Fruit fly (Drosophila melanogaster) whole organism, larva: ENCODE measurements around the gene eco.

Experiments used
- noc ChIP-seq: fragments of 200-800 bp; sonication (Bioruptor generic); optimal IDR thresholded peaks from 3 replicates; lab custom pipeline; 2019; ENCODE audit warnings: missing biosample characterization, mild to moderate bottlenecking, missing genetic modification characterization, moderate library complexity

The eco gene

DNA sequence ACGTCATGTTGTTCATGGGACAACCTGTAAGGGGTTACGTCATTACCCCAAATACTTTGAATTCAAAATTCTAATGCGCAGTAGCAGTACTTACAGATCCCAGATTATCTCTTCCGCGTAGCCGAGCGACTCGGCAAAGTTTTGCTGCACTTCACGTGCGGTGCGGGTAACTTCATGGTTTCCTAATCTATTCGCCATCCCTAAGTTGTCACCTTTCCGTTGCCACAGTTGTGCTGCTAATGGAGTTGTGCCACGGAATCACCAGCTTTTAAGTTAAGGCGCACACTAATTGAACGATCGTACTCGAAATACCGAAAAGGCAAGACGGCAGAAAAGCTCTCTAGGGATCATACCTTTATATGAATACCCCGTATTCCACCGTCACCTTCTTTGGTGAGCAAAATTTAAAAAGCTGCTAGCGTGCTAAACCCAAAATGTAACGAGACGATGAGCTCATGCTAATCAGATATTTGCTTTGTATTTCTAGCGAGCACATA, 20.7 kb upstream of the eco start, which contains the start of gene pst:
Gene pst (minus strand): TSS at position 437 of the 497 bp plus-strand sequence.
- TF ChIP-seq noc (tag; lab: Kevin White, UChicago), result no peak

DNA sequence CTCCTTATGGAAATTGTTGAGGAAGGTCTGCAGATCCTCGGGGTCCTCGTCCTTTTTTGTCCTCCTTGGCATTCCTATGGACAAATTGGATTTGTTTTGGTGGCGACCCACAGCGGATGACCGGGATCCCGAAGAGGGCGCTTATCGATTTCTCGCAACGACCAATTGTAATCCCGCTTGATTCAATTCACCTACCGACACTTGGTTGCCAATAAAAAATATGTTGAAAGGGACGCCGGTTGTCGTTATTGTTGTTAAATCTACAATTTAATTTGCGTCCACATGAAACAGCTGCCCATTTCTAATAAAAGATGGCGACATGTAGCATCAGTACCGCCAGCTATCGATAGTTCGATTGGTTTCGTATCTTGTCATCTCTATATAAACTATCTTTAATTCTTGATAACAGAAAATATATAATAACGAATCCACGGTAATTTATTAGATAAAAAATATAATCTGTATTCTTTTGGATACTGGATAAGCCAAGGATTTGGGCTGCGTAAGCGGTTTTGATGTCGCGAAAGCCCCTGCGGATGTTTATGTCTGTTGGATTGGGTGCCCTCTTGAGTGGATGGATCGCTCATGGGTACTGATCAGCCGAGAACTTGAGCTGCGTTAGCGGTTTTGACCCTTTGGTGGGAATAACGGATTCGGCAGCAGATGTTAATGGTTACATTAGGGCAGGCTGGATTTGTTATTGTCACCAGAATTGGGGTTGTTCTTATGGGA, 17.4 kb upstream of the eco start, which contains the start of gene CTCF:
Gene CTCF (minus strand): TSS at position 328 of the 732 bp plus-strand sequence.
- TF ChIP-seq noc (tag; lab: Kevin White, UChicago), result peak; percentile 10

dm6 chr3L:7349311-7349710, 10.2 kb upstream of the eco start:
- peak; percentile 45 for TF ChIP-seq noc (tag; lab: Kevin White, UChicago)

- peak; percentile 33 for TF ChIP-seq noc (tag; lab: Kevin White, UChicago)
These were observed 9.0 kb upstream of the eco start, which contains the start of the genes Srp19 and qm for dm6 chr3L:7347984-7348631. Gene Srp19, minus strand, starts transcription at chr3L:7348034. Gene qm, plus strand, starts transcription at chr3L:7348313.

DNA sequence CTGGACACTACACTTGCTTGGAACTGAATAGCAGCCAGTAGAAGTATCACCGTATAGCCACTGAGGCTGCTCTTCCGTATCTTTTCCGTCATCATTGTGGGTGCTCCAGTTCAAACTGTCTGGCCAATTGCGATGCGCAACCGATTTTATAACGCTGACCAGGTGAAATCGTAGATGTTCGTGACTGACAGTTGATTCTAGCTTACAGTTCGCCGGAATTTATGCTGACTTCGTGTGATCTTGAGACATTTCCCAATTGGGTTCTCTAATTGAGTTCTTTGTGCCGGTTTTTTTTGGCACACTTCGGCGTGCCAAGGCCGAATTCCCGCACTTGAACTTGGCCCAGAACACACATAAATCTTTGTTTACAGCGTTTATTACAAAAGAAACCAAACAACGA, 7.8 kb upstream of the eco start, which contains the start of gene CG14834:
Gene CG14834 (minus strand): TSS at position 173 of the 400 bp plus-strand sequence.
- no peak for TF ChIP-seq noc (tag; lab: Kevin White, UChicago)

DNA sequence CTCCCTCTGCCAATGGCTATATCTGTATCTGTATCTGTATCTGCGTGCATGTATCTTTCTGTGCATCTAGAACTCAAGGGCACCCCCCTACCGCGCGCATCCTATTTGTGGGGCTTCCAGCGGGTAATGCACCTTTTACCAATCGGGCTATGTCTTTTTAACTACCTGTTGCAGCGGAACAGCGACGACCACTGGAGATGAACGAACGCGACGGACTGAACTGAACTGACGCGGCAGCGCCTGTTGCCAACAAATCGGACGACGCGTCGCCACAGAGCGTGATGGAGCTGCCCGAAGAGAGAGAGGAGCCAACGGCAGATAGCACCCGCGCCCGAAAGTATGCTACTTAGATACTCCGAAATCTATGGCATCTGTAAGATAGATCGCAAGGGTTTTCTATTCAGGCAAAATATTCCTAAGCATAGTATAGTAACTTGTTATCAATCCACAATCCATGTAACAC, 5.9 kb upstream of the eco start, which contains the start of gene Cln7:
Gene Cln7 (minus strand): TSS at position 219 of the 463 bp plus-strand sequence.
- peak; percentile 64 for TF ChIP-seq noc (tag; lab: Kevin White, UChicago)

dm6 chr3L:7344001-7344400, 4.9 kb upstream of the eco start:
- TF ChIP-seq noc (tag; lab: Kevin White, UChicago), result no peak

DNA sequence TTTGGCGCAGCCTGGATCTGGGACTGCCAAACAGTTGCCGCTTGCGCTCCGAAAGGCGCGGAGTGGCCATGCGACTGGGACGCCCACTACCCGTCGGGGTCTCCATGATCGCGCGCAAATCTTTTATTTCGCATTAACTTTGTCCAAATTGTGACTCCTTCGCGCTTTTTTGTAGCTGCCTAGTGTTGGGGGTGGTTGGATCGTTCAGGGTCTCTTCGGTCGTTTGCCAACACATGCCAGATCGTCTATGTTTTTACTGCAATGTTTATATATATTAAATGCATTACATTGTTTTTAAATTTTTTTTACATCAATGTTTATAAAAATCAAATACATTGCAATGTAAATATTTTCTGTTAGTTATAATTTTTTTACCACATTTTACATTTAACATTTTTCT, 354 bp downstream of the eco start:
- TF ChIP-seq noc (tag; lab: Kevin White, UChicago), result no peak

DNA sequence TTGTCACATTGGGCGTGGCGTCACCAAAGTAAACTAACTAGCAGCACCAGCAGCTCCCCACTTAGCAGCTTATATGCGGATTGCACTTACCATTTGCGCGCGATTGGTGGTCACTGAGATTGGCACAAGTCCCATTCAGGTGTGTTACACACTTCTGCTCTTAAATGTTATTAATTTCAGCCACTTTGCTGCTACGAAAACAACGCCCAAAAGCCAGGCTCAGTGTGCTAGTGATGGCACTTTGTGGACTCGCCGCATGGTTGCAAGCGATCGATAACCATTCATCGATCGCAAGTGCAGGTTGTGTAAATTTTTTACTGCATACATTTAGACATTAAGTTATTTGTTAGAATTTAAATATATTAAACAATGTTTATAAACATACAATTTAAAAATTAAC, 4.2 kb downstream of the eco start, which contains the start of the genes wrm1 and wrm2:
Gene wrm1 (minus strand): TSS at position 237 of the 400 bp plus-strand sequence.
Gene wrm2 (minus strand): TSS at position 237 of the 400 bp plus-strand sequence.
- no peak for TF ChIP-seq noc (tag; lab: Kevin White, UChicago)

- TF ChIP-seq noc (tag; lab: Kevin White, UChicago), result no peak
These were observed 10.4 kb downstream of the eco start, which contains the start of the genes mrva, CG42307 and mus312 for dm6 chr3L:7328567-7329253. Gene mrva, minus strand, starts transcription at chr3L:7328842. Gene CG42307, plus strand, starts transcription at chr3L:7329132. Gene mus312, plus strand, starts transcription at chr3L:7329132.

- no peak for TF ChIP-seq noc (tag; lab: Kevin White, UChicago)
These were observed 12.5 kb downstream of the eco start for dm6 chr3L:7326676-7327075.

- TF ChIP-seq noc (tag; lab: Kevin White, UChicago), result peak; percentile 42
These were observed 15.8 kb downstream of the eco start, which contains the start of the genes RhoGEF4 and Rint1 for dm6 chr3L:7323348-7323747. Gene RhoGEF4, minus strand, starts transcription at chr3L:7323411. Gene Rint1, plus strand, starts transcription at chr3L:7323619.

DNA sequence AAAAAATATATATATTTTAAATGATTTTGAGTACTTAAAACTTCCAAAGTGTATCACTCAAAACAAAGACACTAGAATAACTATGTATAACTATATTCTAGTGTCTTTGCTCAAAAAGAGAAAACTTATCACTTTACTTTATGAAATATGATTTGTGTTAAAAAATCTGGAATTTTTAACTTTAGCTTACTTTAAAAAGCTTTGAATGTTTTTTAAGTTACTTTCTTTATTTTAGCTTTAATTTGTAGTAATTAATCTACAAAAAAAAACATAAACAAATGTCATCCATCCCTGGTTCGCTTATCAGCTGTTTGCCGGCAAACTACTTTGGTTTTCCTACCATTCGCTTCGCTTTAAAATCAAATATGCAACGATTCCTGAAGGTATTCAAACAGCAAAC, 19.4 kb downstream of the eco start, which contains the start of gene CG8607:
Gene CG8607 (plus strand): TSS at position 301 of the 400 bp plus-strand sequence.
- TF ChIP-seq noc (tag; lab: Kevin White, UChicago), result no peak

dm6 chr3L:7314133-7314532, 25.0 kb downstream of the eco start:
- no peak for TF ChIP-seq noc (tag; lab: Kevin White, UChicago)
